Worm (Caenorhabditis elegans) whole organism, midembryonic: Measurements from ENCODE around the gene str-9.

Source experiments
- T22C8.4 ChIP-seq: fragments of 200-800 bp; sonication (Bioruptor generic); IDR thresholded peaks from 2 replicates; pipeline ENCODE4 v1.3.6; 2022; ENCODE audit warnings: missing genetic modification characterization, missing compliant biosample characterization
- flt-1 ChIP-seq: fragments of 200-800 bp; sonication (Bioruptor generic); IDR thresholded peaks from 2 replicates; pipeline ENCODE4 v1.3.6; 2022; ENCODE audit warnings: missing genetic modification characterization, missing compliant biosample characterization
- klf-2 ChIP-seq: fragments of 200-800 bp; sonication (Bioruptor generic); conservative IDR thresholded peaks from 2 replicates; pipeline ENCODE4 v1.3.6; 2022; ENCODE audit warnings: missing genetic modification reagents, missing genetic modification characterization, missing compliant biosample characterization
- med-1 ChIP-seq: sonication (generic microtip); optimal IDR thresholded peaks from 2 replicates; lab custom pipeline; 2017; ENCODE audit warnings: missing genetic modification characterization, mild to moderate bottlenecking, missing compliant biosample characterization, antibody characterized with exemption, missing genetic modification reagents; ENCODE audit not compliant: insufficient read depth
- ref-1 ChIP-seq: fragments of 200-800 bp; sonication (Bioruptor generic); conservative IDR thresholded peaks from 2 replicates; pipeline ENCODE4 v1.3.6; 2022; ENCODE audit warnings: missing genetic modification reagents, missing genetic modification characterization, missing compliant biosample characterization
- tab-1 ChIP-seq: fragments of 200-800 bp; sonication (Bioruptor generic); IDR thresholded peaks from 2 replicates; pipeline ENCODE4 v1.3.6; 2022; ENCODE audit warnings: missing genetic modification characterization, missing compliant biosample characterization
- ztf-23 ChIP-seq: fragments of 200-800 bp; sonication (Bioruptor generic); IDR thresholded peaks from 2 replicates; pipeline ENCODE4 v1.3.6; 2022; ENCODE audit warnings: missing genetic modification reagents, missing genetic modification characterization, missing compliant biosample characterization
- ztf-29 ChIP-seq: fragments of 200-800 bp; sonication (Bioruptor generic); IDR thresholded peaks from 2 replicates; pipeline ENCODE4 v1.3.6; 2022; ENCODE audit warnings: missing genetic modification reagents, missing genetic modification characterization, missing compliant biosample characterization

ce11 chrV:15792409-15792808, 33.9 kb downstream of the str-9 start, which contains the start of gene T26E4.4:
- no peak for TF ChIP-seq T22C8.4 (GFP tag; lab: Robert Waterston, UW)
- TF ChIP-seq flt-1 = no peak
- no peak for TF ChIP-seq ztf-29
- TF ChIP-seq klf-2 (GFP tag; lab: Robert Waterston, UW) = no peak
- no peak for TF ChIP-seq ztf-23 (GFP tag; lab: Robert Waterston, UW)
- TF ChIP-seq tab-1 (GFP tag; lab: Robert Waterston, UW) = no peak
- no peak for TF ChIP-seq med-1 (GFP tag; lab: Kevin White, UChicago)
- no peak for TF ChIP-seq ref-1 (GFP tag; lab: Robert Waterston, UW)
